Worm (Caenorhabditis elegans) whole organism, L4/young adult: ENCODE results near the gene T16G1.2.

Experiments used
- W03F9.2 ChIP-seq: fragments of 150-350 bp; optimal IDR thresholded peaks from 2 replicates; lab custom pipeline; 2014; ENCODE audit warnings: missing biosample characterization, missing genetic modification characterization
- dao-5 ChIP-seq: sonication (generic microtip); optimal IDR thresholded peaks from 2 replicates; lab custom pipeline; 2016; ENCODE audit warnings: missing genotype, missing genetic modification characterization, moderate library complexity, missing compliant biosample characterization
- him-1 ChIP-seq: sonication (generic microtip); optimal IDR thresholded peaks from 2 replicates; lab custom pipeline; 2016; ENCODE audit warnings: missing genotype, missing genetic modification reagents, missing genetic modification characterization, missing compliant biosample characterization

ce11 chrV:12968555-12968954 lies 39.3 kb downstream of the T16G1.2 start, which contains the start of gene lin-46:
- TF ChIP-seq him-1 (tag; lab: Kevin White, UChicago) (no peak), W03F9.2 (tag; lab: Kevin White, UChicago) (no peak), dao-5 (tag; lab: Kevin White, UChicago) (no peak)
